Worm (Caenorhabditis elegans): Measurements from ENCODE around the gene chc-1.

chc-1 gene

DNA sequence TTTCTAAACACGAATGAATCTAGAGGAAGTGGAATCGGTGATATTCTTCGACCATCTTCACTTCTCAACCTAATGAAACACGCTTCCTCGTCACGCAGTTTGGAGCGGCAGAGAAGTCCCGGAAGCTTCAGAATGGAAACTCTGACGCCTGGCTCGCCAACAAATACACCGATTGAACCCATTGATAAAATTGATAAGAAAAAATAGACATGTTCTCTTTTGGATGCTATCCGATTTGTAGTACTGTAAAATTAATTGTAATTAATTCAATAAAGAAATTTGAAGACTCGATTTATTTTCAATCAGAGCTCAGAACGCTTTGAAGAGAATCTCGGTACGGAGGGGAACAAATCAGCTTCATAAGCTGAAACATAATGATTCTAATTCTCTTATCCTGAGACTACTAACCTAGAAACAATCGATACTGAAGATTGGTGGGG is 10.9 kb downstream of the chc-1 start (continued):
- TF ChIP-seq mdl-1 (tag; optimal IDR thresholded peaks at IDR 0.05) (no peak), lin-13 (GFP tag; optimal IDR thresholded peaks at IDR 0.05) (peak; percentile 58), nhr-129 (tag; optimal IDR thresholded peaks at IDR 0.05) (peak; percentile 6), nhr-11 (tag; optimal IDR thresholded peaks at IDR 0.05) (no peak)

DNA sequence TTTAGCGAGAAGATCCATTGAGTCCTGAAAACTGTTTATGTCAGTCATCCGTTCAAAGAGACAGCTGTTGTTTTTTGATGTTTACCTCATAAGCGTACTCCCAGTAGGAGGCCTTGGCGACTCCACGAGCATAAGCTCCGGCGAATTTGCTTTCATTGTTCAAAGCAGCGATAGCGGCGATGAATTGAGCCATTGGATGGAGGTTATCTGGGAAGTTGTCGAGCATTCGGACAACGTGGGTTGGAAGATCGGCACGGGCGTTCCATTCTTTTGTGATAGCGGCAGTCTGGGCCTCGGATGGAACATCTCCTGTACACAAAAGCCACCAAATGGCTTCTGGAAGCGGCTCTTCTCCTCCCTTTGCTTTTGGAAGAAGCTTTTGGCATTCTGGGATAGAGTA is 12.3 kb downstream of the chc-1 start:
- no peak for TF ChIP-seq alr-1 (tag; optimal IDR thresholded peaks at IDR 0.05)

DNA sequence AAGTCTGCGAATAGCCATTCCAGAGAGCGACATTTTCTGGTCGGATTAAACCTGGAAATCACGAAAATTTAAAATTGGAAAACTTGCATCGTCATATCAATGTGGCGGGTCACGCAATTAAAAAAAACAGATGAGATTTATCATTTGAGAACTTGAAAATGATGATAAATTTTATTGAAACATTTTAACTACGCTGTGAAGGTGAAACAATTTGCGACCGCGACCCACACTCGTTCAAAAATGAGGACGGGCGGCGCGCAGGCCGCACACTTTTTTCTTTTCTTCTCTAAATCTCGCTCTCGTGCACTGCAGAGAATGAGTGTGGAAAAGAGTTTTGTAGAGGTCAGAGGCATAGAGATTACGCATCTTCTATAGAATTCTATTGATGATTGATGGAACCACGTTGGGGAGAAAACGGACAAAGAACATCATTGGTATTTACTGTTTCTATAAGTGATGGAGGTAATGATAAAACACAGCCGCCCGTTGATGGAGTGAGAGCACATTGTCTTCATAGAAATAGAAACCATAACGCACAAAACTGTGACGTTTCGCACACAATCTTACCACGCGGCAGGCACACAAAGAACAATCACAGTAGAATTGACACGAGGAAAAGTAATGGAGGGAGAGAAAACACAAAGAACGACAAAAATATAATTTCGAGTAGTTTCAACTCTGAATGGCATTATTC is 13.1 kb downstream of the chc-1 start, which contains the start of gene cts-1:
TSS of gene cts-1 (minus strand) at position 51 of the 694 bp plus-strand sequence.
- TF ChIP-seq nhr-21 (tag; optimal IDR thresholded peaks at IDR 0.05) (peak; percentile 91), sem-4 (tag; optimal IDR thresholded peaks at IDR 0.05) (peak; percentile 41), nhr-77 (tag; optimal IDR thresholded peaks at IDR 0.05) (no peak), unc-55 (GFP tag; optimal IDR thresholded peaks at IDR 0.05) (peak; percentile 68), nhr-12 (tag; optimal IDR thresholded peaks at IDR 0.05) (no peak), C34F6.9 (tag; optimal IDR thresholded peaks at IDR 0.05) (peak; percentile 84), skn-1 (tag; optimal IDR thresholded peaks at IDR 0.05) (no peak), ztf-4 (tag; optimal IDR thresholded peaks at IDR 0.05) (peak; percentile 77), zag-1 (tag; optimal IDR thresholded peaks at IDR 0.05) (peak; percentile 50), sma-3 (GFP tag; optimal IDR thresholded peaks at IDR 0.05) (peak; percentile 90), lsy-2 (tag; optimal IDR thresholded peaks at IDR 0.05) (peak; percentile 59 to 92), nhr-129 (tag; optimal IDR thresholded peaks at IDR 0.05) (peak; percentile 84), Y55F3AM.14 (GFP tag; optimal IDR thresholded peaks at IDR 0.05) (no peak), nhr-6 (tag; optimal IDR thresholded peaks at IDR 0.05) (peak; percentile 15), F13H6.1 (tag; optimal IDR thresholded peaks at IDR 0.05) (peak; percentile 86), blmp-1 (tag; optimal IDR thresholded peaks at IDR 0.05; ENCODE audit: insufficient read depth) (peak; percentile 71), crh-2 (tag; optimal IDR thresholded peaks at IDR 0.05) (peak; percentile 96), ceh-16 (tag; optimal IDR thresholded peaks at IDR 0.05) (no peak), ama-1 (optimal IDR thresholded peaks at IDR 0.05) (peak; percentile 76), nhr-25 (tag; optimal IDR thresholded peaks at IDR 0.05) (peak; percentile 88), fos-1 (tag; optimal IDR thresholded peaks at IDR 0.05) (peak; percentile 85), lin-11 (tag; optimal IDR thresholded peaks at IDR 0.05) (peak; percentile 26), gmeb-1 (tag; optimal IDR thresholded peaks at IDR 0.05) (peak; percentile 58), sma-9 (GFP tag; optimal IDR thresholded peaks at IDR 0.05) (no peak), sma-9 (tag; optimal IDR thresholded peaks at IDR 0.05) (no peak), snpc-4 (tag; optimal IDR thresholded peaks at IDR 0.05) (peak; percentile 48), lin-13 (GFP tag; optimal IDR thresholded peaks at IDR 0.05) (peak; percentile 80), mdl-1 (tag; optimal IDR thresholded peaks at IDR 0.05) (peak; percentile 42 to 85), mab-5 (tag; optimal IDR thresholded peaks at IDR 0.05) (peak; percentile 36)

ce11 chrIII:10218587-10218986 is 15.0 kb downstream of the chc-1 start, which contains the start of the genes rde-4 and cox-14:
rde-4 (minus strand) TSS chrIII:10218646.
cox-14 (plus strand) TSS chrIII:10218942.
- TF ChIP-seq aly-2 (tag; optimal IDR thresholded peaks at IDR 0.05) (no peak), mab-5 (tag; optimal IDR thresholded peaks at IDR 0.05) (peak; percentile 59), elt-3 (tag; optimal IDR thresholded peaks at IDR 0.05) (no peak), nhr-10 (tag; optimal IDR thresholded peaks at IDR 0.05) (no peak), unc-55 (GFP tag; optimal IDR thresholded peaks at IDR 0.05) (peak; percentile 98), nhr-6 (tag; optimal IDR thresholded peaks at IDR 0.05) (peak; percentile 60), lin-13 (GFP tag; optimal IDR thresholded peaks at IDR 0.05) (peak; percentile 90), ztf-1 (GFP tag; conservative IDR thresholded peaks at IDR 0.05) (no peak), zag-1 (tag; optimal IDR thresholded peaks at IDR 0.05) (no peak), nhr-12 (tag; optimal IDR thresholded peaks at IDR 0.05) (no peak), nhr-237 (tag; optimal IDR thresholded peaks at IDR 0.05) (no peak), lsy-2 (tag; optimal IDR thresholded peaks at IDR 0.05) (peak; percentile 97 to 99), lin-11 (tag; optimal IDR thresholded peaks at IDR 0.05) (peak; percentile 61), ztf-11 (tag; optimal IDR thresholded peaks at IDR 0.05) (no peak), ceh-82 (tag; optimal IDR thresholded peaks at IDR 0.05) (no peak), fos-1 (tag; optimal IDR thresholded peaks at IDR 0.05) (peak; percentile 60), elt-1 (tag; optimal IDR thresholded peaks at IDR 0.05) (no peak), ZK546.5 (tag; optimal IDR thresholded peaks at IDR 0.05) (peak; percentile 31), F13H6.1 (tag; optimal IDR thresholded peaks at IDR 0.05) (peak; percentile 66), crh-2 (tag; optimal IDR thresholded peaks at IDR 0.05) (peak; percentile 90), mdl-1 (tag; optimal IDR thresholded peaks at IDR 0.05) (peak in 1 of 2 experiments; percentile 54), blmp-1 (tag; optimal IDR thresholded peaks at IDR 0.05; ENCODE audit: insufficient read depth) (peak; percentile 19), nhr-11 (tag; optimal IDR thresholded peaks at IDR 0.05) (no peak), skn-1 (tag; optimal IDR thresholded peaks at IDR 0.05) (peak; percentile 2), egl-27 (tag; optimal IDR thresholded peaks at IDR 0.05) (no peak), unc-62 (GFP tag; optimal IDR thresholded peaks at IDR 0.05) (no peak), mbf-1 (tag; optimal IDR thresholded peaks at IDR 0.05) (no peak), nhr-129 (tag; optimal IDR thresholded peaks at IDR 0.05) (peak; percentile 65), nhr-77 (tag; optimal IDR thresholded peaks at IDR 0.05) (no peak), nhr-21 (tag; optimal IDR thresholded peaks at IDR 0.05) (peak; percentile 74), lin-39 (tag; optimal IDR thresholded peaks at IDR 0.05) (no peak), peb-1 (tag; optimal IDR thresholded peaks at IDR 0.05) (no peak), ama-1 (optimal IDR thresholded peaks at IDR 0.05) (peak; percentile 41), sma-3 (GFP tag; optimal IDR thresholded peaks at IDR 0.05) (peak; percentile 81)
